Fruit fly (Drosophila melanogaster) whole organism, pupa: ENCODE results near the gene cona.

Source experiments
- CG10348 ChIP-seq: fragments of 200-800 bp; sonication (Bioruptor generic); IDR thresholded peaks from 2 replicates; pipeline ENCODE4 v1.3.6; 2022; ENCODE audit warnings: missing biosample characterization, missing genetic modification characterization
- CG34367 ChIP-seq: fragments of 200-800 bp; sonication (Bioruptor generic); optimal IDR thresholded peaks from 2 replicates; lab custom pipeline; 2018; ENCODE audit warnings: missing biosample characterization, mild to moderate bottlenecking, missing genetic modification characterization
- Snoo ChIP-seq: fragments of 200-800 bp; sonication (Bioruptor generic); optimal IDR thresholded peaks from 3 replicates; lab custom pipeline; 2017; ENCODE audit warnings: missing biosample characterization, mild to moderate bottlenecking, missing genetic modification characterization, inconsistent platforms

dm6 chr3R:18432905-18433304 is 47.3 kb downstream of the cona start:
- TF ChIP-seq Snoo (tag; lab: Kevin White, UChicago) (no peak), CG34367 (tag; lab: Kevin White, UChicago) (no peak), CG10348 (GFP tag; lab: Robert Waterston, UW) (no peak)
